Worm (Caenorhabditis elegans): ENCODE data around the gene C04A11.1.

C04A11.1 gene

DNA sequence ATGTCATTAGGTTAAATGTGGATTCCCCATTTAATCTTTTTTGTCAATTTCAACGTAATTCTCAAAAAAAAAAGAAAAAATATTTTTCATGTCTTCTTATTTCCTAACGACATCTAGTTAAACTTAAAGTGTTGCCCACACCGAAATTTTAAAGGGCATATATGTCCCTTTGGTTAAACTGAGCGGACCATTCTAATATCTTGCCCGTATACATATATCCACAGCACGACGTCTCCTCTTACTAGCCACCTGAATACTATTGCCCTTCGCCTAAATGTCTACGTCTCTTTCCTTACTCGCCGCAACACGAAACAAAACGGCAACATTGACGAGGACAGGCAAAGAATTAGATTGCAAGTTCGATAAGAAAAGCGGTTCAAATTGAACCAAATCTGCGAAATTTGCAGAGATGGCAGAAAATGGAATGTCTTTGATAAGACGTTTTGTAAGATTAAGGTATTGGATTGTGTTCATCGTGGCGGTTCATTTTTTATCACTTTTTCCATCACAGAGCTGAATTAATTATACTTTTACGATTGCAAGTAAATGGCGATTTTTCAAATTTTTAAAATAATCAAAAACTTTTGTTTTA lies 40.4 kb downstream of the C04A11.1 start (continued):
- TF ChIP-seq hlh-15 (tag; optimal IDR thresholded peaks at IDR 0.05) = no peak
- no peak for TF ChIP-seq ama-1 (optimal IDR thresholded peaks at IDR 0.05)
- peak; percentile 40 for TF ChIP-seq gmeb-2 (tag; optimal IDR thresholded peaks at IDR 0.05)
- TF ChIP-seq ceh-6 (GFP tag; optimal IDR thresholded peaks at IDR 0.05) = peak; percentile 67
- TF ChIP-seq nhr-11 (tag; optimal IDR thresholded peaks at IDR 0.05) = no peak
- TF ChIP-seq eyg-1 (tag; optimal IDR thresholded peaks at IDR 0.05) = peak; percentile 9
- TF ChIP-seq elt-4 (tag; optimal IDR thresholded peaks at IDR 0.05) = no peak
- TF ChIP-seq ets-4 (tag; optimal IDR thresholded peaks at IDR 0.05) = peak; percentile 71
- TF ChIP-seq ceh-9 (tag; optimal IDR thresholded peaks at IDR 0.05) = no peak
- TF ChIP-seq ceh-45 (GFP tag; IDR thresholded peaks at IDR 0.05) = 0 out of 2 replicates have a peak, but pooled peaks have one; percentile 34
- peak; percentile 29 for TF ChIP-seq fkh-6 (tag; optimal IDR thresholded peaks at IDR 0.05)
- TF ChIP-seq dve-1 (tag; optimal IDR thresholded peaks at IDR 0.05) = peak; percentile 97
- TF ChIP-seq hlh-6 (tag; optimal IDR thresholded peaks at IDR 0.05) = peak; percentile 75
- no peak for TF ChIP-seq K02D7.2 (tag; optimal IDR thresholded peaks at IDR 0.05)
- peak; percentile 81 for TF ChIP-seq syd-9 (tag; optimal IDR thresholded peaks at IDR 0.05)
- TF ChIP-seq T23F11.4 (GFP tag; optimal IDR thresholded peaks at IDR 0.05) = peak; percentile 24
- TF ChIP-seq ceh-31 (tag; optimal IDR thresholded peaks at IDR 0.05) = peak; percentile 98
- peak; percentile 69 for TF ChIP-seq ttx-3 (tag; optimal IDR thresholded peaks at IDR 0.05)
- peak; percentile 54 for TF ChIP-seq hlh-8 (tag; optimal IDR thresholded peaks at IDR 0.05)
- peak; percentile 6 for TF ChIP-seq hlh-13 (GFP tag; optimal IDR thresholded peaks at IDR 0.05)
- peak; percentile 97 for TF ChIP-seq tbx-2 (tag; optimal IDR thresholded peaks at IDR 0.05)
- peak; percentile 84 for TF ChIP-seq C08G9.2 (tag; optimal IDR thresholded peaks at IDR 0.05)
- TF ChIP-seq nfya-1 (tag; optimal IDR thresholded peaks at IDR 0.05) = peak; percentile 98
- peak; percentile 91 for TF ChIP-seq ceh-30 (tag; optimal IDR thresholded peaks at IDR 0.05)
- TF ChIP-seq fax-1 (tag; optimal IDR thresholded peaks at IDR 0.05) = peak; percentile 12
- peak; percentile 91 for TF ChIP-seq unc-55 (GFP tag; optimal IDR thresholded peaks at IDR 0.05)
- peak; percentile 56 for TF ChIP-seq Y22D7AL.16 (tag; optimal IDR thresholded peaks at IDR 0.05)

DNA sequence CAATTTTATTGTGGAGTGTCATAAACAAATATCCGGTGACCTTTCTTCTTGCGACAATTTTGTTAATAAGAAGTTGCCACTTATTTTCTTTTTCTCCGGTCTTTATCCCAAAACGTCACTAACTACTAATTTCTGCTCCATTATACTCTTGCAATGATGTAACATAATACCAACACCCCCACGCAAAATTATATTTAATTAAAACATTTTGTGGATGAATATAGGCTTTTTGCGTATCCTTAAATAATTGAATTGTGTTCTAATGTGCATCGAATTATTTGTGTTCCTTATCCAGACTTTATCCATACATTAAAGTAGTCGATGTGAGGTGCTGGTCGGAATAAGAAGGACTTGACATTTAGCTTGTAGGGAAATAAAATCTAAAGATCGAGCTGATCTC lies 42.6 kb downstream of the C04A11.1 start:
- TF ChIP-seq dmd-4 (tag; optimal IDR thresholded peaks at IDR 0.05; ENCODE audit: borderline replicate concordance) = no peak
- peak; percentile 50 for TF ChIP-seq unc-42 (tag; optimal IDR thresholded peaks at IDR 0.05)

DNA sequence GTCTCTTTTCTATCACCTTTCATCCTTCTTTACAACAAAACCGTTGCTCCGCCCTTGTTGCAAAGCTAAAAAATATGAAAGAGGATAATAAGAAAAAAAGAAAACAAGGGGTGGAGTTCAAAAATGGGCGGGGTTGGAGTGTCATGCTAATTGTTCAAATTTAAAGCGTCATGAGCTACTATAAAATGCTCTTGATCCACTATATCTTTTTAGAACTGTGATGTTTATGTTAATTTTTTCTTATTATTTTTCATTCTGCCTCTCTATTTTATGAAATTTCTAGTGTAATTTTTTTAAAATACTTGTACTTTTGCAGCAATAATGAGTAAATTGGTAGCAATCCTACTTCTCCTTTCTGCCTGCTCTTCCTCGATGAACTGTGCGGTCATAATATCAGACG lies 46.3 kb downstream of the C04A11.1 start, which contains the start of gene K02D3.1:
K02D3.1 (plus strand) TSS at position 301 of the 400 bp plus-strand sequence.
- TF ChIP-seq gmeb-2 (tag; optimal IDR thresholded peaks at IDR 0.05) (no peak), pha-2 (tag; optimal IDR thresholded peaks at IDR 0.05) (no peak), F13H6.1 (tag; optimal IDR thresholded peaks at IDR 0.05) (no peak), npax-4 (tag; optimal IDR thresholded peaks at IDR 0.05) (no peak), ceh-48 (tag; optimal IDR thresholded peaks at IDR 0.05) (no peak), unc-3 (GFP tag; conservative IDR thresholded peaks at IDR 0.05) (no peak), unc-3 (tag; optimal IDR thresholded peaks at IDR 0.05) (no peak), eyg-1 (tag; optimal IDR thresholded peaks at IDR 0.05) (no peak), ceh-2 (tag; optimal IDR thresholded peaks at IDR 0.05) (no peak), ztf-16 (tag; optimal IDR thresholded peaks at IDR 0.05) (no peak), rnt-1 (tag; optimal IDR thresholded peaks at IDR 0.05) (no peak), ceh-6 (GFP tag; optimal IDR thresholded peaks at IDR 0.05) (no peak), fkh-10 (GFP tag; optimal IDR thresholded peaks at IDR 0.05) (no peak), ceh-34 (tag; optimal IDR thresholded peaks at IDR 0.05) (no peak), zip-5 (tag; optimal IDR thresholded peaks at IDR 0.05) (no peak), tbx-7 (tag; optimal IDR thresholded peaks at IDR 0.05) (no peak), K09A11.1 (tag; optimal IDR thresholded peaks at IDR 0.05; ENCODE audit: insufficient read depth) (no peak), ceh-24 (tag; optimal IDR thresholded peaks at IDR 0.05) (no peak), Y22D7AL.16 (tag; optimal IDR thresholded peaks at IDR 0.05) (no peak), ref-2 (tag; optimal IDR thresholded peaks at IDR 0.05) (no peak)

All from whole organism, late embryonic.